Worm (Caenorhabditis elegans) whole organism, L2 larva: ENCODE results near the gene nhr-79.

Experiments used
- C34F6.9 ChIP-seq: fragments of 150-350 bp; optimal IDR thresholded peaks from 2 replicates; lab custom pipeline; 2014; ENCODE audit warnings: missing biosample characterization, missing genetic modification characterization
- F13H6.1 ChIP-seq: sonication (generic microtip); optimal IDR thresholded peaks from 2 replicates; lab custom pipeline; 2016; ENCODE audit warnings: missing genetic modification characterization, missing compliant biosample characterization
- Y55F3AM.14 ChIP-seq: fragments of 200-800 bp; sonication (Bioruptor generic); optimal IDR thresholded peaks from 2 replicates; lab custom pipeline; 2018; ENCODE audit warnings: mild to moderate bottlenecking, missing genetic modification characterization, missing compliant biosample characterization
- aly-2 ChIP-seq: fragments of 150-350 bp; optimal IDR thresholded peaks from 2 replicates; lab custom pipeline; 2014; ENCODE audit warnings: missing biosample characterization, missing genetic modification characterization
- ama-1 ChIP-seq: fragments of 150-350 bp; optimal IDR thresholded peaks from 2 replicates; lab custom pipeline; 2018; ENCODE audit warnings: inconsistent platforms
- blmp-1 ChIP-seq: sonication (generic microtip); optimal IDR thresholded peaks from 2 replicates; lab custom pipeline; 2017; ENCODE audit warnings: missing genetic modification characterization, mild to moderate bottlenecking, missing compliant biosample characterization, antibody characterized with exemption, moderate library complexity; ENCODE audit not compliant: insufficient read depth
- ceh-16 ChIP-seq: fragments of 150-350 bp; optimal IDR thresholded peaks from 2 replicates; lab custom pipeline; 2014; ENCODE audit warnings: missing biosample characterization, missing genetic modification characterization
- ceh-82 ChIP-seq: fragments of 150-350 bp; optimal IDR thresholded peaks from 2 replicates; lab custom pipeline; 2014; ENCODE audit warnings: missing biosample characterization, missing genetic modification characterization
- dmd-4 ChIP-seq: sonication (generic microtip); optimal IDR thresholded peaks from 2 replicates; lab custom pipeline; 2017; ENCODE audit warnings: missing biosample characterization, missing genetic modification characterization
- elt-1 ChIP-seq: fragments of 150-350 bp; optimal IDR thresholded peaks from 2 replicates; lab custom pipeline; 2014; ENCODE audit warnings: missing biosample characterization, missing genetic modification characterization
- fos-1 ChIP-seq: fragments of 150-350 bp; optimal IDR thresholded peaks from 2 replicates; lab custom pipeline; 2014; ENCODE audit warnings: missing biosample characterization, missing genetic modification characterization
- gmeb-1 ChIP-seq: fragments of 150-350 bp; optimal IDR thresholded peaks from 2 replicates; lab custom pipeline; 2014; ENCODE audit warnings: missing biosample characterization, missing genetic modification characterization
- lin-13 ChIP-seq: fragments of 150-350 bp; optimal IDR thresholded peaks from 2 replicates; lab custom pipeline; 2014; ENCODE audit warnings: missing biosample characterization, missing genetic modification reagents, missing genetic modification characterization
- lsy-2 ChIP-seq, 2 experiments: fragments of 150-350 bp in 1 of 2; sonication (generic microtip) in 1 of 2; optimal IDR thresholded peaks; 2 replicates each; lab custom pipeline; 2014 to 2017; ENCODE audit warnings: missing biosample characterization in 2 of 2, missing genetic modification characterization in 2 of 2
- mab-5 ChIP-seq: fragments of 150-350 bp; optimal IDR thresholded peaks from 2 replicates; lab custom pipeline; 2014; ENCODE audit warnings: missing biosample characterization, missing genetic modification characterization
- mbf-1 ChIP-seq: sonication (generic microtip); optimal IDR thresholded peaks from 2 replicates; lab custom pipeline; 2017; ENCODE audit warnings: missing biosample characterization, missing genetic modification characterization
- mdl-1 ChIP-seq, 2 experiments: fragments of 150-350 bp in 1 of 2; sonication (generic microtip) in 1 of 2; optimal IDR thresholded peaks; 2 replicates each; lab custom pipeline; 2017; ENCODE audit warnings: missing biosample characterization in 2 of 2, missing genetic modification characterization in 2 of 2
- nhr-11 ChIP-seq: fragments of 150-350 bp; optimal IDR thresholded peaks from 2 replicates; lab custom pipeline; 2014; ENCODE audit warnings: missing biosample characterization, missing genetic modification characterization
- nhr-12 ChIP-seq: fragments of 150-350 bp; optimal IDR thresholded peaks from 2 replicates; lab custom pipeline; 2014; ENCODE audit warnings: missing biosample characterization, missing genetic modification characterization
- nhr-21 ChIP-seq: fragments of 150-350 bp; optimal IDR thresholded peaks from 2 replicates; lab custom pipeline; 2014; ENCODE audit warnings: missing biosample characterization, missing genetic modification characterization
- nhr-23 ChIP-seq: fragments of 150-350 bp; optimal IDR thresholded peaks from 2 replicates; lab custom pipeline; 2014; ENCODE audit warnings: missing biosample characterization, missing genetic modification reagents, missing genetic modification characterization
- nhr-237 ChIP-seq: fragments of 150-350 bp; optimal IDR thresholded peaks from 2 replicates; lab custom pipeline; 2014; ENCODE audit warnings: missing biosample characterization, missing genetic modification characterization
- nhr-6 ChIP-seq: fragments of 150-350 bp; optimal IDR thresholded peaks from 2 replicates; lab custom pipeline; 2014; ENCODE audit warnings: missing biosample characterization, missing genetic modification characterization
- nhr-77 ChIP-seq: fragments of 150-350 bp; optimal IDR thresholded peaks from 2 replicates; lab custom pipeline; 2014; ENCODE audit warnings: missing biosample characterization, missing genetic modification characterization
- sem-4 ChIP-seq: fragments of 150-350 bp; optimal IDR thresholded peaks from 2 replicates; lab custom pipeline; 2014; ENCODE audit warnings: missing biosample characterization, missing genetic modification reagents, missing genetic modification characterization
- sma-9 ChIP-seq, 2 experiments: fragments of 150-350 bp in 1 of 2; sonication (generic microtip) in 1 of 2; optimal IDR thresholded peaks; 2 replicates each; lab custom pipeline; 2014 to 2016; ENCODE audit warnings: missing genetic modification characterization in 2 of 2, mild to moderate bottlenecking in 1 of 2, missing biosample characterization in 1 of 2, missing compliant biosample characterization in 1 of 2, missing genetic modification reagents in 1 of 2, moderate library complexity in 1 of 2
- snpc-4 ChIP-seq: fragments of 150-350 bp; optimal IDR thresholded peaks from 2 replicates; lab custom pipeline; 2014; ENCODE audit warnings: missing biosample characterization, missing genetic modification characterization
- unc-39 ChIP-seq: fragments of 150-350 bp; optimal IDR thresholded peaks from 2 replicates; lab custom pipeline; 2014; ENCODE audit warnings: missing biosample characterization, missing genetic modification characterization
- unc-62 ChIP-seq: fragments of 150-350 bp; optimal IDR thresholded peaks from 2 replicates; lab custom pipeline; 2014; ENCODE audit warnings: missing biosample characterization, missing genetic modification reagents, missing genetic modification characterization
- zag-1 ChIP-seq: fragments of 150-350 bp; optimal IDR thresholded peaks from 2 replicates; lab custom pipeline; 2014; ENCODE audit warnings: missing biosample characterization, missing genetic modification characterization
- ztf-1 ChIP-seq: fragments of 200-800 bp; sonication (Bioruptor generic); conservative IDR thresholded peaks from 2 replicates; pipeline ENCODE4 v1.3.6; 2022; ENCODE audit warnings: missing genetic modification characterization, missing compliant biosample characterization
- ztf-11 ChIP-seq: sonication (generic microtip); optimal IDR thresholded peaks from 2 replicates; lab custom pipeline; 2017; ENCODE audit warnings: missing biosample characterization, missing genetic modification characterization
- ztf-4 ChIP-seq: fragments of 150-350 bp; optimal IDR thresholded peaks from 2 replicates; lab custom pipeline; 2014; ENCODE audit warnings: missing biosample characterization, missing genetic modification characterization

Gene nhr-79

ce11 chrV:19251844-19252243 is 40.1 kb upstream of the nhr-79 start, which contains the start of gene F21D9.11:
Gene F21D9.11 (plus strand): TSS chrV:19252144.
- TF ChIP-seq elt-1 (tag; lab: Kevin White, UChicago) (no peak), mdl-1 (tag; optimal IDR thresholded peaks at IDR 0.05; lab: Kevin White, UChicago) (no peak)

- no peak for TF ChIP-seq ztf-11
- TF ChIP-seq blmp-1 (tag; lab: Kevin White, UChicago): no peak
- no peak for TF ChIP-seq fos-1 (tag; lab: Kevin White, UChicago)
- TF ChIP-seq elt-1 (tag; lab: Kevin White, UChicago): no peak
- no peak for TF ChIP-seq ceh-16 (tag; lab: Kevin White, UChicago)
- TF ChIP-seq ama-1 (lab: Kevin White, UChicago): no peak
- TF ChIP-seq ztf-1: no peak
- no peak for TF ChIP-seq nhr-21 (tag; lab: Kevin White, UChicago)
- no peak for TF ChIP-seq nhr-12
- TF ChIP-seq gmeb-1 (tag; lab: Kevin White, UChicago): no peak
- TF ChIP-seq unc-39 (tag; lab: Kevin White, UChicago): no peak
- no peak for TF ChIP-seq Y55F3AM.14 (GFP tag; lab: Kevin White, UChicago)
- no peak for TF ChIP-seq nhr-237 (tag; lab: Kevin White, UChicago)
- no peak for TF ChIP-seq ceh-82 (tag; lab: Kevin White, UChicago)
- TF ChIP-seq zag-1 (tag; lab: Kevin White, UChicago): no peak
- no peak for TF ChIP-seq aly-2 (tag; lab: Kevin White, UChicago)
- TF ChIP-seq nhr-11 (tag; lab: Kevin White, UChicago): no peak
- TF ChIP-seq dmd-4: no peak
- TF ChIP-seq mab-5 (tag; lab: Kevin White, UChicago): no peak
- TF ChIP-seq nhr-6 (tag; lab: Kevin White, UChicago): no peak
Measured at ce11 chrV:19250983-19251382, 39.3 kb upstream of the nhr-79 start, which contains the start of gene str-81. Gene str-81 (minus strand): TSS chrV:19251083.

- TF ChIP-seq unc-62 (GFP tag; lab: Kevin White, UChicago): no peak
- no peak for TF ChIP-seq ama-1 (lab: Kevin White, UChicago)
- no peak for TF ChIP-seq nhr-77 (tag; lab: Kevin White, UChicago)
- no peak for TF ChIP-seq sma-9 (GFP tag; optimal IDR thresholded peaks at IDR 0.05; lab: Kevin White, UChicago)
- TF ChIP-seq sma-9 (tag; optimal IDR thresholded peaks at IDR 0.05; lab: Kevin White, UChicago): no peak
- no peak for TF ChIP-seq lsy-2 (tag; optimal IDR thresholded peaks at IDR 0.05; lab: Kevin White, UChicago)
- TF ChIP-seq mab-5 (tag; lab: Kevin White, UChicago): no peak
- no peak for TF ChIP-seq Y55F3AM.14 (GFP tag; lab: Kevin White, UChicago)
- TF ChIP-seq lin-13 (GFP tag; lab: Kevin White, UChicago): no peak
- no peak for TF ChIP-seq ztf-11
- TF ChIP-seq nhr-11 (tag; lab: Kevin White, UChicago): no peak
- no peak for TF ChIP-seq C34F6.9
- no peak for TF ChIP-seq ztf-4 (tag; lab: Kevin White, UChicago)
- TF ChIP-seq sem-4: no peak
- no peak for TF ChIP-seq gmeb-1 (tag; lab: Kevin White, UChicago)
- no peak for TF ChIP-seq mbf-1 (tag; lab: Kevin White, UChicago)
- no peak for TF ChIP-seq F13H6.1 (tag; lab: Kevin White, UChicago)
Measured at ce11 chrV:19240129-19240528, 28.4 kb upstream of the nhr-79 start, which contains the start of the genes fbxb-115 and fbxb-1. Gene fbxb-115 (minus strand): TSS chrV:19240229. Gene fbxb-1 (plus strand): TSS chrV:19240354.

ce11 chrV:19237204-19237603 is 25.5 kb upstream of the nhr-79 start, which contains the start of gene fbxb-2:
Gene fbxb-2 (minus strand): TSS chrV:19237304.
- TF ChIP-seq nhr-237 (tag; lab: Kevin White, UChicago): no peak
- no peak for TF ChIP-seq snpc-4 (tag; lab: Kevin White, UChicago)
- TF ChIP-seq fos-1 (tag; lab: Kevin White, UChicago): no peak
- no peak for TF ChIP-seq unc-39 (tag; lab: Kevin White, UChicago)
- TF ChIP-seq ceh-82 (tag; lab: Kevin White, UChicago): no peak
- no peak for TF ChIP-seq nhr-23 (tag; lab: Kevin White, UChicago)
- no peak for TF ChIP-seq unc-62 (GFP tag; lab: Kevin White, UChicago)

ce11 chrV:19233469-19233868 is 21.8 kb upstream of the nhr-79 start, which contains the start of gene fbxb-116:
Gene fbxb-116 (plus strand): TSS chrV:19233769.
- TF ChIP-seq unc-62 (GFP tag; lab: Kevin White, UChicago): no peak
